Worm (Caenorhabditis elegans): ENCODE results near the gene T16G12.6.

- TF ChIP-seq dao-5 (tag; optimal IDR thresholded peaks at IDR 0.05) = no peak
- peak; percentile 51 for TF ChIP-seq W03F9.2 (tag; optimal IDR thresholded peaks at IDR 0.05)
- TF ChIP-seq him-1 (tag; optimal IDR thresholded peaks at IDR 0.05) = no peak
Observed at ce11 chrIII:10064140-10064539, 5.2 kb upstream of the T16G12.6 start, which contains the start of gene ekl-6.

Measured in whole organism, L4/young adult.